Worm (Caenorhabditis elegans) whole organism, L2 larva: ENCODE data around the gene K04F1.9.
A peak's percentile ranks its signal among the peaks of the same experiment; 100 is the strongest.

Source experiments
- C34F6.9 ChIP-seq: fragments of 150-350 bp; optimal IDR thresholded peaks from 2 replicates; lab custom pipeline; 2014; ENCODE audit warnings: missing biosample characterization, missing genetic modification characterization
- F13H6.1 ChIP-seq: sonication (generic microtip); optimal IDR thresholded peaks from 2 replicates; lab custom pipeline; 2016; ENCODE audit warnings: missing genetic modification characterization, missing compliant biosample characterization
- R02D3.7 ChIP-seq: fragments of 150-350 bp; optimal IDR thresholded peaks from 2 replicates; lab custom pipeline; 2014; ENCODE audit warnings: missing biosample characterization, missing genetic modification characterization
- Y55F3AM.14 ChIP-seq: fragments of 200-800 bp; sonication (Bioruptor generic); optimal IDR thresholded peaks from 2 replicates; lab custom pipeline; 2018; ENCODE audit warnings: mild to moderate bottlenecking, missing genetic modification characterization, missing compliant biosample characterization
- ZK546.5 ChIP-seq: sonication (generic microtip); optimal IDR thresholded peaks from 2 replicates; lab custom pipeline; 2017; ENCODE audit warnings: missing biosample characterization, missing genetic modification characterization
- alr-1 ChIP-seq: fragments of 150-350 bp; optimal IDR thresholded peaks from 2 replicates; lab custom pipeline; 2014; ENCODE audit warnings: missing biosample characterization, missing genetic modification characterization
- aly-2 ChIP-seq: fragments of 150-350 bp; optimal IDR thresholded peaks from 2 replicates; lab custom pipeline; 2014; ENCODE audit warnings: missing biosample characterization, missing genetic modification characterization
- ama-1 ChIP-seq: fragments of 150-350 bp; optimal IDR thresholded peaks from 2 replicates; lab custom pipeline; 2018; ENCODE audit warnings: inconsistent platforms
- blmp-1 ChIP-seq: sonication (generic microtip); optimal IDR thresholded peaks from 2 replicates; lab custom pipeline; 2017; ENCODE audit warnings: missing genetic modification characterization, mild to moderate bottlenecking, missing compliant biosample characterization, antibody characterized with exemption, moderate library complexity; ENCODE audit not compliant: insufficient read depth
- ceh-16 ChIP-seq: fragments of 150-350 bp; optimal IDR thresholded peaks from 2 replicates; lab custom pipeline; 2014; ENCODE audit warnings: missing biosample characterization, missing genetic modification characterization
- ceh-82 ChIP-seq: fragments of 150-350 bp; optimal IDR thresholded peaks from 2 replicates; lab custom pipeline; 2014; ENCODE audit warnings: missing biosample characterization, missing genetic modification characterization
- crh-2 ChIP-seq: sonication (generic microtip); optimal IDR thresholded peaks from 2 replicates; lab custom pipeline; 2017; ENCODE audit warnings: missing biosample characterization, missing genetic modification characterization
- dmd-4 ChIP-seq: sonication (generic microtip); optimal IDR thresholded peaks from 2 replicates; lab custom pipeline; 2017; ENCODE audit warnings: missing biosample characterization, missing genetic modification characterization
- egl-27 ChIP-seq: sonication (generic microtip); optimal IDR thresholded peaks from 3 replicates; lab custom pipeline; 2017; ENCODE audit warnings: missing biosample characterization, missing genetic modification reagents, missing genetic modification characterization
- elt-1 ChIP-seq: fragments of 150-350 bp; optimal IDR thresholded peaks from 2 replicates; lab custom pipeline; 2014; ENCODE audit warnings: missing biosample characterization, missing genetic modification characterization
- elt-3 ChIP-seq: sonication (generic microtip); optimal IDR thresholded peaks from 2 replicates; lab custom pipeline; 2017; ENCODE audit warnings: missing biosample characterization, missing genetic modification characterization
- fos-1 ChIP-seq: fragments of 150-350 bp; optimal IDR thresholded peaks from 2 replicates; lab custom pipeline; 2014; ENCODE audit warnings: missing biosample characterization, missing genetic modification characterization
- gmeb-1 ChIP-seq: fragments of 150-350 bp; optimal IDR thresholded peaks from 2 replicates; lab custom pipeline; 2014; ENCODE audit warnings: missing biosample characterization, missing genetic modification characterization
- lin-11 ChIP-seq: fragments of 150-350 bp; sonication (generic microtip); optimal IDR thresholded peaks from 2 replicates; lab custom pipeline; 2014; ENCODE audit warnings: missing biosample characterization, missing genetic modification characterization, inconsistent platforms, mixed read lengths
- lin-13 ChIP-seq: fragments of 150-350 bp; optimal IDR thresholded peaks from 2 replicates; lab custom pipeline; 2014; ENCODE audit warnings: missing biosample characterization, missing genetic modification reagents, missing genetic modification characterization
- lin-39 ChIP-seq: fragments of 150-350 bp; optimal IDR thresholded peaks from 2 replicates; lab custom pipeline; 2014; ENCODE audit warnings: missing biosample characterization, missing genetic modification reagents, missing genetic modification characterization
- lsy-2 ChIP-seq, 2 experiments: fragments of 150-350 bp in 1 of 2; sonication (generic microtip) in 1 of 2; optimal IDR thresholded peaks; 2 replicates each; lab custom pipeline; 2014 to 2017; ENCODE audit warnings: missing biosample characterization in 2 of 2, missing genetic modification characterization in 2 of 2
- mab-5 ChIP-seq: fragments of 150-350 bp; optimal IDR thresholded peaks from 2 replicates; lab custom pipeline; 2014; ENCODE audit warnings: missing biosample characterization, missing genetic modification characterization
- mbf-1 ChIP-seq: sonication (generic microtip); optimal IDR thresholded peaks from 2 replicates; lab custom pipeline; 2017; ENCODE audit warnings: missing biosample characterization, missing genetic modification characterization
- mdl-1 ChIP-seq, 2 experiments: fragments of 150-350 bp in 1 of 2; sonication (generic microtip) in 1 of 2; optimal IDR thresholded peaks; 2 replicates each; lab custom pipeline; 2017; ENCODE audit warnings: missing biosample characterization in 2 of 2, missing genetic modification characterization in 2 of 2
- nhr-10 ChIP-seq: sonication (generic microtip); optimal IDR thresholded peaks from 2 replicates; lab custom pipeline; 2017; ENCODE audit warnings: missing biosample characterization, missing genetic modification characterization
- nhr-11 ChIP-seq: fragments of 150-350 bp; optimal IDR thresholded peaks from 2 replicates; lab custom pipeline; 2014; ENCODE audit warnings: missing biosample characterization, missing genetic modification characterization
- nhr-12 ChIP-seq: fragments of 150-350 bp; optimal IDR thresholded peaks from 2 replicates; lab custom pipeline; 2014; ENCODE audit warnings: missing biosample characterization, missing genetic modification characterization
- nhr-129 ChIP-seq: fragments of 150-350 bp; optimal IDR thresholded peaks from 2 replicates; lab custom pipeline; 2014; ENCODE audit warnings: missing biosample characterization, missing genetic modification characterization
- nhr-21 ChIP-seq: fragments of 150-350 bp; optimal IDR thresholded peaks from 2 replicates; lab custom pipeline; 2014; ENCODE audit warnings: missing biosample characterization, missing genetic modification characterization
- nhr-23 ChIP-seq: fragments of 150-350 bp; optimal IDR thresholded peaks from 2 replicates; lab custom pipeline; 2014; ENCODE audit warnings: missing biosample characterization, missing genetic modification reagents, missing genetic modification characterization
- nhr-237 ChIP-seq: fragments of 150-350 bp; optimal IDR thresholded peaks from 2 replicates; lab custom pipeline; 2014; ENCODE audit warnings: missing biosample characterization, missing genetic modification characterization
- nhr-25 ChIP-seq: fragments of 150-350 bp; sonication (generic microtip); optimal IDR thresholded peaks from 3 replicates; lab custom pipeline; 2014; ENCODE audit warnings: missing biosample characterization, missing genetic modification characterization
- nhr-6 ChIP-seq: fragments of 150-350 bp; optimal IDR thresholded peaks from 2 replicates; lab custom pipeline; 2014; ENCODE audit warnings: missing biosample characterization, missing genetic modification characterization
- nhr-77 ChIP-seq: fragments of 150-350 bp; optimal IDR thresholded peaks from 2 replicates; lab custom pipeline; 2014; ENCODE audit warnings: missing biosample characterization, missing genetic modification characterization
- peb-1 ChIP-seq: fragments of 150-350 bp; optimal IDR thresholded peaks from 2 replicates; lab custom pipeline; 2014; ENCODE audit warnings: missing biosample characterization, missing genetic modification characterization
- sem-4 ChIP-seq: fragments of 150-350 bp; optimal IDR thresholded peaks from 2 replicates; lab custom pipeline; 2014; ENCODE audit warnings: missing biosample characterization, missing genetic modification reagents, missing genetic modification characterization
- skn-1 ChIP-seq: sonication (generic microtip); optimal IDR thresholded peaks from 2 replicates; lab custom pipeline; 2017; ENCODE audit warnings: missing biosample characterization, missing genetic modification characterization
- sma-3 ChIP-seq: sonication (generic microtip); optimal IDR thresholded peaks from 2 replicates; lab custom pipeline; 2016; ENCODE audit warnings: missing genetic modification reagents, missing genetic modification characterization, missing compliant biosample characterization
- sma-9 ChIP-seq, 2 experiments: fragments of 150-350 bp in 1 of 2; sonication (generic microtip) in 1 of 2; optimal IDR thresholded peaks; 2 replicates each; lab custom pipeline; 2014 to 2016; ENCODE audit warnings: missing genetic modification characterization in 2 of 2, mild to moderate bottlenecking in 1 of 2, missing biosample characterization in 1 of 2, missing compliant biosample characterization in 1 of 2, missing genetic modification reagents in 1 of 2, moderate library complexity in 1 of 2
- snpc-4 ChIP-seq: fragments of 150-350 bp; optimal IDR thresholded peaks from 2 replicates; lab custom pipeline; 2014; ENCODE audit warnings: missing biosample characterization, missing genetic modification characterization
- unc-39 ChIP-seq: fragments of 150-350 bp; optimal IDR thresholded peaks from 2 replicates; lab custom pipeline; 2014; ENCODE audit warnings: missing biosample characterization, missing genetic modification characterization
- unc-55 ChIP-seq: fragments of 150-350 bp; sonication (generic microtip); optimal IDR thresholded peaks from 3 replicates; lab custom pipeline; 2014; ENCODE audit warnings: missing biosample characterization, missing genetic modification reagents, missing genetic modification characterization
- unc-62 ChIP-seq: fragments of 150-350 bp; optimal IDR thresholded peaks from 2 replicates; lab custom pipeline; 2014; ENCODE audit warnings: missing biosample characterization, missing genetic modification reagents, missing genetic modification characterization
- zag-1 ChIP-seq: fragments of 150-350 bp; optimal IDR thresholded peaks from 2 replicates; lab custom pipeline; 2014; ENCODE audit warnings: missing biosample characterization, missing genetic modification characterization
- ztf-1 ChIP-seq: fragments of 200-800 bp; sonication (Bioruptor generic); conservative IDR thresholded peaks from 2 replicates; pipeline ENCODE4 v1.3.6; 2022; ENCODE audit warnings: missing genetic modification characterization, missing compliant biosample characterization
- ztf-11 ChIP-seq: sonication (generic microtip); optimal IDR thresholded peaks from 2 replicates; lab custom pipeline; 2017; ENCODE audit warnings: missing biosample characterization, missing genetic modification characterization
- ztf-4 ChIP-seq: fragments of 150-350 bp; optimal IDR thresholded peaks from 2 replicates; lab custom pipeline; 2014; ENCODE audit warnings: missing biosample characterization, missing genetic modification characterization

K04F1.9 gene

ce11 chrV:1624340-1624739, 40.7 kb upstream of the K04F1.9 start, which contains the start of gene nhr-110:
Gene nhr-110 (minus strand): TSS chrV:1624440.
- no peak for TF ChIP-seq nhr-23 (tag; lab: Kevin White, UChicago)
- TF ChIP-seq, all 48 proteins: peak for 0

ce11 chrV:1626720-1627119, 38.3 kb upstream of the K04F1.9 start, which contains the start of gene nhr-237:
Gene nhr-237 (minus strand): TSS chrV:1626820.
- TF ChIP-seq sem-4 (tag; lab: Kevin White, UChicago) (no peak), nhr-12 (no peak), ceh-16 (no peak), elt-3 (tag; lab: Kevin White, UChicago) (no peak), nhr-129 (tag; lab: Kevin White, UChicago) (no peak), ztf-11 (tag; lab: Kevin White, UChicago) (no peak), mdl-1 (tag; optimal IDR thresholded peaks at IDR 0.05; lab: Kevin White, UChicago) (no peak), unc-62 (GFP tag; lab: Kevin White, UChicago) (no peak), peb-1 (no peak), ztf-1 (GFP tag; lab: Robert Waterston, UW) (no peak), blmp-1 (tag; lab: Kevin White, UChicago) (no peak), ceh-82 (no peak), lsy-2 (tag; optimal IDR thresholded peaks at IDR 0.05; lab: Kevin White, UChicago) (no peak)
- TF ChIP-seq, all 48 proteins: peak for 0

DNA sequence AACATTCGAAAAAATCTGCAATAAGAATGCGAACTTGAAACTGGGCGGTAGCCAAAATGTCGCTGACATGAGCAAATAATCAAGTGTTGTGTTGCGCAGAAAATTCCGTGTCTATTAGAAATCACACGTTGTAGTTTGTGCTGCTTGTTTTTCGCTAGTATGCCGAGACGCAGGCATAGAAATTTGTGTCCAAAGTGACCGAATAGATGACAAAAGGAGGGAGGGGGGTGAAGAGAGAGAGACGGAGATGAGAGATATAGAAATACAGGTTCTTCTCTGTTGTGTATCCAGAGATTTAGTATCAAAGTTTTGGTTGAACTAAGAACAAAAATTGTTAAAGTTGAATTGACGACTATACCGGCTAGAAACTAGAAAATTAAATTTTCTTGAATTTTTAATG, 37.8 kb upstream of the K04F1.9 start:
- TF ChIP-seq sma-3: peak; percentile 49
- no peak for TF ChIP-seq ztf-11 (tag; lab: Kevin White, UChicago)
- no peak for TF ChIP-seq lsy-2 (tag; optimal IDR thresholded peaks at IDR 0.05; lab: Kevin White, UChicago)
- peak; percentile 84 for TF ChIP-seq F13H6.1 (tag; lab: Kevin White, UChicago)
- no peak for TF ChIP-seq ztf-4 (tag; lab: Kevin White, UChicago)
- TF ChIP-seq R02D3.7 (tag; lab: Kevin White, UChicago): no peak
- TF ChIP-seq skn-1 (tag; lab: Kevin White, UChicago): no peak
- no peak for TF ChIP-seq ceh-82
- peak; percentile 69 for TF ChIP-seq nhr-25 (tag; lab: Kevin White, UChicago)
- no peak for TF ChIP-seq unc-62 (GFP tag; lab: Kevin White, UChicago)
- peak; percentile 35 for TF ChIP-seq fos-1 (tag; lab: Kevin White, UChicago)
- TF ChIP-seq gmeb-1 (tag; lab: Kevin White, UChicago): no peak
- TF ChIP-seq zag-1 (tag; lab: Kevin White, UChicago): no peak
- no peak for TF ChIP-seq aly-2
- TF ChIP-seq C34F6.9: no peak
- no peak for TF ChIP-seq nhr-77 (tag; lab: Kevin White, UChicago)
- no peak for TF ChIP-seq unc-55 (GFP tag; lab: Kevin White, UChicago)
- no peak for TF ChIP-seq ZK546.5 (tag; lab: Kevin White, UChicago)
- no peak for TF ChIP-seq Y55F3AM.14 (GFP tag; lab: Kevin White, UChicago)
- TF ChIP-seq lin-11 (tag; lab: Kevin White, UChicago): no peak
- TF ChIP-seq elt-1 (tag; lab: Kevin White, UChicago): no peak
- peak; percentile 57 for TF ChIP-seq egl-27 (tag; lab: Kevin White, UChicago)
- no peak for TF ChIP-seq nhr-237 (tag; lab: Kevin White, UChicago)
- no peak for TF ChIP-seq nhr-23 (tag; lab: Kevin White, UChicago)
- TF ChIP-seq mdl-1 (tag; optimal IDR thresholded peaks at IDR 0.05; lab: Kevin White, UChicago): no peak
- TF ChIP-seq crh-2: peak; percentile 44
- no peak for TF ChIP-seq nhr-6 (tag; lab: Kevin White, UChicago)
- TF ChIP-seq ama-1 (lab: Kevin White, UChicago): no peak
- no peak for TF ChIP-seq peb-1
- no peak for TF ChIP-seq sem-4 (tag; lab: Kevin White, UChicago)
- no peak for TF ChIP-seq nhr-12
- no peak for TF ChIP-seq mbf-1
- no peak for TF ChIP-seq nhr-11 (tag; lab: Kevin White, UChicago)
- TF ChIP-seq nhr-10 (tag; lab: Kevin White, UChicago): no peak
- TF ChIP-seq nhr-129 (tag; lab: Kevin White, UChicago): peak; percentile 76
- TF ChIP-seq nhr-21: no peak
- no peak for TF ChIP-seq alr-1 (tag; lab: Kevin White, UChicago)
- TF ChIP-seq ztf-1 (GFP tag; lab: Robert Waterston, UW): no peak
- peak; percentile 56 for TF ChIP-seq sma-9 (GFP tag; optimal IDR thresholded peaks at IDR 0.05; lab: Kevin White, UChicago)
- TF ChIP-seq sma-9 (tag; optimal IDR thresholded peaks at IDR 0.05; lab: Kevin White, UChicago): no peak
- no peak for TF ChIP-seq elt-3 (tag; lab: Kevin White, UChicago)
- no peak for TF ChIP-seq dmd-4 (tag; lab: Kevin White, UChicago)
- no peak for TF ChIP-seq ceh-16
- no peak for TF ChIP-seq snpc-4
- no peak for TF ChIP-seq lin-13
- no peak for TF ChIP-seq lin-39 (tag; lab: Kevin White, UChicago)
- no peak for TF ChIP-seq blmp-1 (tag; lab: Kevin White, UChicago)
- no peak for TF ChIP-seq unc-39
- TF ChIP-seq mab-5 (tag; lab: Kevin White, UChicago): no peak
- TF ChIP-seq, all 48 proteins: peak for 8
